Worm (Caenorhabditis elegans) whole organism, early embryonic: Measurements from ENCODE around the gene sdhb-1.

Experiments
- ama-1 ChIP-seq: fragments of 150-350 bp; optimal IDR thresholded peaks from 2 replicates; lab custom pipeline; 2014
- ceh-36 ChIP-seq: sonication (generic microtip); optimal IDR thresholded peaks from 2 replicates; lab custom pipeline; 2016; ENCODE audit warnings: missing genetic modification characterization, inconsistent platforms, missing compliant biosample characterization
- flt-1 ChIP-seq: fragments of 200-800 bp; sonication (Bioruptor generic); IDR thresholded peaks from 2 replicates; pipeline ENCODE4 v1.3.6; 2022; ENCODE audit warnings: missing genetic modification characterization, missing compliant biosample characterization
- tbx-37 ChIP-seq: fragments of 200-800 bp; sonication (Bioruptor generic); conservative IDR thresholded peaks from 2 replicates; pipeline ENCODE4 v1.3.6; 2022; ENCODE audit warnings: missing genetic modification reagents, missing genetic modification characterization, missing compliant biosample characterization

- no peak for TF ChIP-seq ama-1 (lab: Kevin White, UChicago)
- TF ChIP-seq tbx-37 (GFP tag; lab: Robert Waterston, UW) = no peak
- TF ChIP-seq ceh-36 (tag; lab: Kevin White, UChicago) = no peak
- TF ChIP-seq flt-1 = no peak
Observed at ce11 chrII:9346490-9346889, 6.0 kb downstream of the sdhb-1 start, which contains the start of gene F42A8.1.
